Worm (Caenorhabditis elegans): Measurements from ENCODE around the gene D2096.5.
A peak's percentile ranks its signal among the peaks of the same experiment; 100 is the strongest.
"Not testable (repeated sequence)": the region's sequence is repeated elsewhere in the genome, so short reads cannot be mapped to it uniquely, and the experiment has no call there.

D2096.5 gene

DNA sequence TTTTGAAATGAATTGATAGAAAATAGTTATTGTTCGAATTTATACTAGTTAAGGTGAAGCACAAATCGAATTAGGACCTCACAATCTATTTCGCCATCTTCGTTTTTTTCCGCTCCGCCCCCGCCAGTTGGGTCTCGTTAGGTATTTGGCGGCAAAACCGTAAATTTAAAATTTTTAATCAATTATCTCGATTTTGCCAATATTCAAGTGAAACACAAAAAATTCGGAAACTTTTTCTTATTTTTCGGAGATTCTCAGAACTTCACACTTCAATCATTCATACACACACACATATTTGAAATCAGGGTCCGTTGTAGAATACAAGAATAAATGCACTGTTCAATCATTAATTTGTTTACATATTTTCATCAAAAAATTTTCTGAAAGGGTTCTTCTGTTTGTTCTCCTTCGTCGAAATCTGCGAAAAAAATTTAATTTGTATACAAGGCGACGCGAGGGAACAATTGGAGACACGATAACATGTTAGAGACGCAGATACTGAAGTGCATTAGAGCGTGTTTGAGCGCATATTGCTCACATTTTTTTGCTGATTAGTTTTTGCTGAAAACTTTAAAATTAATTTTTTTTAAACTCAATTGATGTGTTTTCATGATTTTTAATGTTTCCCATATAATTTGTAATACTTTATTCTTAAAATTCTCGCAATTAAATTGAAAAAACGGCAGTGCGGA lies at the start of gene D2096.5:
Gene D2096.5, minus strand, starts transcription at position 51 of the 692 bp plus-strand sequence.
- no peak for TF ChIP-seq daf-16 (GFP tag; optimal IDR thresholded peaks at IDR 0.05)
- peak; percentile 44 for TF ChIP-seq daf-16 (tag; optimal IDR thresholded peaks at IDR 0.05)
- peak; percentile 29 for TF ChIP-seq nhr-28 (tag; optimal IDR thresholded peaks at IDR 0.05)
- TF ChIP-seq ama-1 (optimal IDR thresholded peaks at IDR 0.05), result no peak
- no peak for TF ChIP-seq pha-4 (GFP tag; IDR thresholded peaks at IDR 0.05)
- peak; percentile 29 for TF ChIP-seq pha-4 (tag; optimal IDR thresholded peaks at IDR 0.05)

ce11 chrIV:8397814-8398213 lies 38.2 kb upstream of the D2096.5 start:
- no peak for TF ChIP-seq egl-43 (GFP tag; IDR thresholded peaks at IDR 0.05)
- no peak for TF ChIP-seq mdl-1 (tag; optimal IDR thresholded peaks at IDR 0.05)
- TF ChIP-seq hif-1 (tag; optimal IDR thresholded peaks at IDR 0.05), result no peak
- no peak for TF ChIP-seq nhr-11 (tag; optimal IDR thresholded peaks at IDR 0.05)
- TF ChIP-seq zag-1 (tag; optimal IDR thresholded peaks at IDR 0.05), result no peak
- no peak for TF ChIP-seq ztf-11 (tag; optimal IDR thresholded peaks at IDR 0.05)
- no peak for TF ChIP-seq nhr-48 (tag; optimal IDR thresholded peaks at IDR 0.05)
- no peak for TF ChIP-seq sdz-12 (GFP tag; optimal IDR thresholded peaks at IDR 0.05)
- no peak for TF ChIP-seq nhr-76 (tag; optimal IDR thresholded peaks at IDR 0.05)
- no peak for TF ChIP-seq ztf-7 (tag; optimal IDR thresholded peaks at IDR 0.05)
- no peak for TF ChIP-seq arid-1 (GFP tag; conservative IDR thresholded peaks at IDR 0.05)

DNA sequence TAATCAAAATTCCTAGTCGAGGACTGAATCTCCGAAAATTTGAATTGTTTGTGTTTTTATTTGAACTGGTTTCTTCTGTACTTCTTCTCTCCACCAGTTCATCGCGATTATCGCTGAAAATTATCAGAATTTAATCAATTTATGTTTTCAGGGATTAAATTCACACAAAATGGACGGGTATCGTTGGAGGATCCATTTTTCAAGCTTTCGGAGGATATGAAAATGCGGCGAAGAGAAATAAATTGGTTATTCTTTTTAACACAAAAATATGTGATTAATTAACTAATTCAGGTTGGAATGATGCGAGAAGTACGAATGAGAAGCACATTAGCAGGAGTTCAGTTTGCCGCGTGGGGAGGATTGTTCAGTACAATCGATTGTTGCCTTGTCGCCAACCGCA lies 36.8 kb upstream of the D2096.5 start, which contains the start of gene timm-17B.2:
Gene timm-17B.2, plus strand, starts transcription at position 301 of the 400 bp plus-strand sequence.
- TF ChIP-seq aha-1 (tag) (peak; percentile 40), rbr-2 (tag; optimal IDR thresholded peaks at IDR 0.05) (no peak)

- TF ChIP-seq nhr-10 (tag; optimal IDR thresholded peaks at IDR 0.05) (no peak), aha-1 (tag) (peak; percentile 33)
Measured at ce11 chrIV:8394105-8394504, 34.5 kb upstream of the D2096.5 start, which contains the start of gene D2096.11. TSS of gene D2096.11 (minus strand) at chrIV:8394205.

- not testable (repeated sequence) for TF ChIP-seq php-3 (GFP tag; IDR thresholded peaks at IDR 0.05); saeg-2 (GFP tag; IDR thresholded peaks at IDR 0.05); R02D3.7 (tag; optimal IDR thresholded peaks at IDR 0.05)
Measured at ce11 chrIV:8389139-8389538, 29.6 kb upstream of the D2096.5 start, which contains the start of gene D2096.10. TSS of gene D2096.10 (minus strand) at chrIV:8389239.

ce11 chrIV:8385662-8386061 lies 26.1 kb upstream of the D2096.5 start:
- TF ChIP-seq lin-1 (GFP tag; IDR thresholded peaks at IDR 0.05) (no peak), spr-1 (tag; optimal IDR thresholded peaks at IDR 0.05) (no peak), tag-97 (GFP tag; IDR thresholded peaks at IDR 0.05) (no peak), aly-2 (tag; optimal IDR thresholded peaks at IDR 0.05) (no peak), unc-62 (GFP tag; optimal IDR thresholded peaks at IDR 0.05 in 1 of 2) (peak in 1 of 2 experiments; percentile 15), unc-62 (tag; optimal IDR thresholded peaks at IDR 0.05) (no peak), aha-1 (tag) (peak; percentile 4), ceh-28 (tag; optimal IDR thresholded peaks at IDR 0.05) (no peak), ceh-82 (tag; optimal IDR thresholded peaks at IDR 0.05) (no peak), unc-130 (GFP tag; optimal IDR thresholded peaks at IDR 0.05) (no peak), ces-1 (GFP tag; optimal IDR thresholded peaks at IDR 0.05) (peak; percentile 90), zip-11 (GFP tag; IDR thresholded peaks at IDR 0.05) (no peak), D1046.2 (GFP tag; IDR thresholded peaks at IDR 0.05) (no peak), F26F4.8 (GFP tag; conservative IDR thresholded peaks at IDR 0.05) (no peak), php-3 (GFP tag; IDR thresholded peaks at IDR 0.05) (no peak)
